Worm (Caenorhabditis elegans) whole organism, L4/young adult: ENCODE results near the gene T25D3.4.
"Not testable (repeated sequence)": the region's sequence is repeated elsewhere in the genome, so short reads cannot be mapped to it uniquely, and the experiment has no call there.

Experiments
- W03F9.2 ChIP-seq: fragments of 150-350 bp; optimal IDR thresholded peaks from 2 replicates; lab custom pipeline; 2014; ENCODE audit warnings: missing biosample characterization, missing genetic modification characterization
- dao-5 ChIP-seq: sonication (generic microtip); optimal IDR thresholded peaks from 2 replicates; lab custom pipeline; 2016; ENCODE audit warnings: missing genotype, missing genetic modification characterization, moderate library complexity, missing compliant biosample characterization
- him-1 ChIP-seq: sonication (generic microtip); optimal IDR thresholded peaks from 2 replicates; lab custom pipeline; 2016; ENCODE audit warnings: missing genotype, missing genetic modification reagents, missing genetic modification characterization, missing compliant biosample characterization

Gene T25D3.4

DNA sequence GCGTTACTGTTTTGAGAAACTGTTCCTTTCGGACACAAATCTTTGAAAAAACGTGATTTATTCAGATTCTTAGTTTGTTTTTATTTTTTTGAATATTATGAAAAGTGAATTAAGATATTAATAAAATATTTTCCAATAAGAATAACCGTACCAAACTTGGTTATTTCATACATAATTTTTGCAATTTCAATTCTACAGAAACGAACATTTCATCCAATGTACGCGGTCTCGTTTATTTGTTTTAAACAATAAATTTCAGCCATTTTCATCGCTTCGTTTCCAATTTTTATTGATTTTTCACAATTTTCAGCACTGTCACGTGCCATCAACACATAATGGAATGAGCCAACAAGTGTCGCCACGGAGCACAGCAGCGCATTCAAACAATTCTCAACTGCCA, at the start of gene T25D3.4:
Gene T25D3.4, plus strand, starts transcription at position 301 of the 400 bp plus-strand sequence.
- TF ChIP-seq dao-5 (tag; lab: Kevin White, UChicago), result no peak
- no peak for TF ChIP-seq W03F9.2 (tag; lab: Kevin White, UChicago)
- no peak for TF ChIP-seq him-1

DNA sequence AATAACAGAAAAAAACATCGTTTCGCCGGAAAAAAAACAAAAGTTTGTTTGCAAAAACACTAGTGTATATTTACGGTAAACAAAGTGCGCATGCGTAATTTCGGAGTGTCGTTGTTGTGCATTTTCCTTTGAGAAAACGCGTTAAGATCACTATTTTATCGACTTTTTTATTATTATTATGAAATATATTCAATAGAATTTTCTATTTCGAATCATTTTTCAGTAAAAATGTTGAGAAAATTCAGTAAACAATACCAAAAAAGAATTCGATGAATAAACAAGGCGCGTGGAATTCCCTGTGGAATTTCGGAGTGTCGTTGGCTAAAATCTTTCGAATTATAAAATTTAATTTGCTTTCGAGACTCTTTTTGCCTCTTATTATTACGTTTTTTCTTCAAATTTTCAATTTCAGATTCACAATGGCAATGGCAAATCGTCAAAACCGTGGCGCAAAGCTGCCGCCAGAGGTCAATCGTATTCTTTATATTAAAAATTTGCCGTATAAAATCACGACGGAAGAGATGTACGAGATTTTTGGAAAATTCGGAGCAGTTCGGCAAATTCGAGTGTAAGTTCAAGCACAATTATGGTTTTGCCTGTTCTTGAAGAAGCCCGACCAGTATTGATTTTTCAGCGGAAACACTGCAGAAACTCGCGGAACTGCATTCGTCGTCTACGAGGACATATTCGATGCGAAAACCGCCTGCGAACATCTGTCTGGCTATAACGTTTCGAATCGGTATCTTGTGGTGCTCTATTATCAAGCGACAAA, 48.9 kb upstream of the T25D3.4 start, which contains the start of the genes luc-7L3 and sftb-6:
Gene luc-7L3, minus strand, starts transcription at position 36 of the 772 bp plus-strand sequence.
Gene sftb-6, plus strand, starts transcription at position 413 of the 772 bp plus-strand sequence.
- TF ChIP-seq dao-5 (tag; lab: Kevin White, UChicago) (no peak), W03F9.2 (tag; lab: Kevin White, UChicago) (peak; percentile 71)

DNA sequence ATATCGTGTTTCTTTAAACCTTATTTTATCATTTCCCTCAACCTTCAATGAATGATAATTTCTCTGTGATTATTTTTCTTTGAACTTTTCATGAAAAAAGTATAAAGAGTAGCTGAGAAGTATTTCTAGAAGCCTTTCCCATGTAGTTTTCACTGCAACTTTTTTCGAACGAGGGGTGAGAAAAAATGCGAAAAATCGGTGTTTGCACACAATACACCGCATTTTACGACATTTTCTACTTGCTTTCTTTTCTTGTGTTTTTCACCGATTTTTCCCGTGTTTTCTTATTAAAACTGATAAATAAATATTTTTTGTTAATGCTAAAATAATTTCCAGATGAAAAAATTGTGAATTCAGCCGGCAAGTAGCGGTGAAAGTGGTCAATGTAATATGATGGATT, 48.1 kb upstream of the T25D3.4 start, which contains the start of gene C50D2.10:
Gene C50D2.10, plus strand, starts transcription at position 245 of the 400 bp plus-strand sequence.
- TF ChIP-seq him-1; W03F9.2 (tag; lab: Kevin White, UChicago); dao-5 (tag; lab: Kevin White, UChicago): not testable (repeated sequence)

DNA sequence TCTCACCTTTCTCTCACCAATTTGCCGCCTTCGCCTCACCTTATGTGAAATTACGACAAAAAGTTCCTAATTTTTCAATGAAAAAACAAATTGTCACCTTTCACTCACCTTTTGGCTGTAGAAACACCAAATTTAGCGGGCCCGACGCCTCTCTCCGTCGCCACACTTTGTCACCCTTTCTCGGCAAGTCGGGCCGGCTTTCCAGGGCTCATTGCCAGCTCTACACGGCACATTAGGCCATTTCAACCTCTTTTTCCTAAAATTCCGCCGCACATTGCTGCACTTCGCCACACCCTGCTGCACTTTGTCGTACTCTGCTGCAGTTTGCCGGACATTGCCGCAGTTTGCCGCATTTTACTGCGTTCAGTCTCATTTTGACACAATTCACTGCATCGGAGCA, 45.9 kb upstream of the T25D3.4 start:
- TF ChIP-seq dao-5 (tag; lab: Kevin White, UChicago) (no peak), him-1 (no peak), W03F9.2 (tag; lab: Kevin White, UChicago) (no peak)

DNA sequence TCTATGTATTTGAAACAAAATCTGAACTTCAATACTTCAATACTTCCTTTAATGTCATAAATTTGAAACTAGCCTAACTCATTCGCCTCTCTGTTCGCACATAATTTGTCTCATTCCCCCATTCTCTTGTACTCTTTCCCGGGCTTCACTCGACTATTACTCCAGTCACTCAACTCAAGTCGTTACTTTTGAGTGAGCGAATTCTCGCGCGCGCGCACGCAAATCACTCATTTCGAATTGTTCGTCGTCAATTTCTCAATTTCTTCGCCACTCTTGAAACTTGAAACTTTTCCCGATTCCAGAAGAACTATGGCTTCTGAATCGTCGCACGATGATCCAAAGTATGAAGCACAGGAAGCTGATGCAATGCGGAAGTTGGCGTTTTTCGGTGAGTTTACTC, 42.8 kb upstream of the T25D3.4 start, which contains the start of gene col-68:
Gene col-68, plus strand, starts transcription at position 301 of the 400 bp plus-strand sequence.
- TF ChIP-seq W03F9.2 (tag; lab: Kevin White, UChicago), result no peak
- TF ChIP-seq dao-5 (tag; lab: Kevin White, UChicago), result no peak
- TF ChIP-seq him-1, result no peak

DNA sequence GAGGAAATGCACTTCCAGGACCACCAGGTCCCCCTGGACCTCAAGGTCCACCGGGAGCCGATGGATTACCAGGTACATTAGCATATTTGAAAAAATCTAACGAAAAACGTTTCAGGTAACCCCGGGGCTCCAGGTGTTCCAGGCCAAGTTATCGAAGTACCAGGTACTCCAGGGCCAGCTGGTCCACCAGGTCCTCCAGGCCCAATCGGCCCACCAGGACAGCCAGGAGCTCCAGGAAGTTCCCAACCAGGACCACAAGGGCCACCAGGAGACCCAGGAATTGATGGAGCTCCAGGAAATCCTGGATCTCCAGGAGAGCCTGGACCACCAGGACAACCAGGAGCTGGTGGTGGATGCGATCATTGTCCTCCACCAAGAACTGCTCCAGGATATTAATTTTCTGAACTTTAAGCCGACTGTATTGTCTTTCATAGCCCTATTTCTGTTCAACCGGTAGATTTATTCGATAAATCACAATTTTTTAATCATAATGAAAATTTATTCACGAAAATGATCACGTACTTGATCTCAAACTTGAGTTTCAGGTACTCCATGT, 41.6 kb upstream of the T25D3.4 start:
- TF ChIP-seq him-1, result no peak
- TF ChIP-seq W03F9.2 (tag; lab: Kevin White, UChicago), result no peak
- TF ChIP-seq dao-5 (tag; lab: Kevin White, UChicago), result no peak

DNA sequence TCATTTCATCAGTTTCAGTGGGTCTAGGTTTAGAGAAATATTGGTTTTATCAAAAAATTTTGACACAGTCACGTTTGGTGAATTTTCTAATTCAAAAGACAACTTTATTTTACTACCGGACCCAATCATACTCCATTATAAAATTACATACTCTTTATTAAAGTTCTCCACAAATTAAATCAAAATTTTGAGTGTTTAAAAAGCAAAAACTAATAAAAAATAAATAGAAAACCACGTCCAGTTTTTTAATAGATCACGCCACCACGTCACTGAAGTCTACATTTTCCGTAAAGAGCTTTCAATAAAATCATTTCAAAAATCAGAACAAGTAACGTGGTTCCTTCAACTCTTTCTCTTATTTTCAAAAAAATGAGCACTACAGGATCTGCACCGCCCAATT, 41.1 kb upstream of the T25D3.4 start, which contains the start of gene txt-1:
Gene txt-1, plus strand, starts transcription at position 301 of the 400 bp plus-strand sequence.
- TF ChIP-seq dao-5 (tag; lab: Kevin White, UChicago) (no peak), him-1 (no peak), W03F9.2 (tag; lab: Kevin White, UChicago) (no peak)

DNA sequence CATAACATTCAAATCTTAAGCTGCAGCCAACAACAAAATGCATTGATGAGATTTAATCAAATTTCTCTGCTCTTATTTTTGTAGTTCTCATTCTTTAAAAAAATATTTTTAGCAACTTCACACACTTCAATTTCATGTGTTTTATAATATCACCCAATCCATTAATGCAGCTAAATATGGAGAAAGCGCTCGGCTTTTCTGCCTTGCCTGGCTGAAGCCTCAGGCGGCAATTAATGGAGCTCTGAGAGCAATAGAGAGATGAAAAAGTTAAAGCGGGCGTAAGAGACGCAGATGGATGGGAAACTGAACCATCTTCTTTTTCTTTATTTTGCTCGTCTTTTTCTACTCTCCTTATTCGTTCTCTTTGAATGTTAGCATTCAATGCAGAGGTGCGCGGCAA, 39.3 kb upstream of the T25D3.4 start:
- TF ChIP-seq W03F9.2 (tag; lab: Kevin White, UChicago) (no peak), him-1 (no peak), dao-5 (tag; lab: Kevin White, UChicago) (no peak)

DNA sequence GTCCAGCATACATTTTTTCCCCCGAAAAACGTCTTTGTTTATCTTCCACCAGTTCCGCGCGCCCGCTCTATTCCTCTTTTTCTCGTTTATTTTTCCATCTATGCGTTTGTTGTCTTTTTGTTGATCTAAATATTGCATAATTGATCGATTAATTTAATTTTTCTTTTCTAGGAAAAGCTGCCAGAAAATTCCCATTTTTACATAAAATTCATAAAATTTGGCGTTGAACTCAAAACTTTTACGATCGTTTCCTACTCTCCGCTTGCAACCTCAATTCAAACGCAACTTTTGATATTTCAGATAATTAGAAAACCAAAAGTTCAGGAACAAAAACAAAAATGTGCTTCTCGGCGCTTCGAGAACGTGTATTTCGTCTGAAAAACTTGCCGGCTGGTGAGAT, 38.2 kb upstream of the T25D3.4 start, which contains the start of gene C50D2.2:
Gene C50D2.2, plus strand, starts transcription at position 301 of the 400 bp plus-strand sequence.
- no peak for TF ChIP-seq W03F9.2 (tag; lab: Kevin White, UChicago)
- no peak for TF ChIP-seq dao-5 (tag; lab: Kevin White, UChicago)
- no peak for TF ChIP-seq him-1

DNA sequence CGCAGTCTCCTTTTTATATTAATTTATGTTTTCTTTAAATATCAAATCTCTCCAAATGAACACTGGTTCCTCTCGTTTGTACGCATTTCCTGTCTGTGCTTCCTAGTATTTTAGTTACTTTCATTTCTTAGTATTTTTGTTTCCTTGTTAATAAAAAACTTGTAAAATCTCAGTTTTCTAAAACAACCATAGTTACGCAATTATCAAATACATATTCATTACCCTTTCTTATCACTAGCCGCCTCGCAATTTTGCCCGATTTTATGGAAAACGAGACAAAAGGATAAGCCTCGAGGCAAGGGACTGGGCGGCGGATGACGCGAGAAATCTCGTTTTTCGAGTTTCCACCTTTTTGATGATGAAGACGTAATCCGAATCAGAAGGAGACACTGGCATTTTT, 35.8 kb upstream of the T25D3.4 start, which contains the start of gene C50D2.1:
Gene C50D2.1, plus strand, starts transcription at position 301 of the 400 bp plus-strand sequence.
- TF ChIP-seq dao-5 (tag; lab: Kevin White, UChicago), result no peak
- TF ChIP-seq W03F9.2 (tag; lab: Kevin White, UChicago), result no peak
- TF ChIP-seq him-1, result no peak

DNA sequence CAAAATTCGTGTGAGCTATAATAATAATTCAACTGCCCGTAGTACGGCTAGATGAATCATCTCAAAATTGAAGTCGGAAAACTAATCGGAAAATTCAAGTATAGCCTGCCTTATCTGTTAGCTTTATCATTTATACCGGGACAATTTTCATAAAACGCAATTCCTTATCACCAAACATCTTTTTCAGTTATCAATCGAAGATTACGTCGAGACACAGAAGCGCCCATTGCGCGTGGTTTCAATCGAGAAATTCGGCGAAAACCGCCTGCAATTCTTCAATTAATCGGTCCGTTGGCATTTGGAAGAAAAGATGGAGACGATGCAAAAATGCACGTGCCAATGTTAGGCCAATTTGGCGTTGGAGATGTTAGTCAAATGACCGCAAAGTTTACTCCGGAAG, 34.8 kb upstream of the T25D3.4 start:
- TF ChIP-seq W03F9.2 (tag; lab: Kevin White, UChicago) (no peak), dao-5 (tag; lab: Kevin White, UChicago) (no peak), him-1 (no peak)

DNA sequence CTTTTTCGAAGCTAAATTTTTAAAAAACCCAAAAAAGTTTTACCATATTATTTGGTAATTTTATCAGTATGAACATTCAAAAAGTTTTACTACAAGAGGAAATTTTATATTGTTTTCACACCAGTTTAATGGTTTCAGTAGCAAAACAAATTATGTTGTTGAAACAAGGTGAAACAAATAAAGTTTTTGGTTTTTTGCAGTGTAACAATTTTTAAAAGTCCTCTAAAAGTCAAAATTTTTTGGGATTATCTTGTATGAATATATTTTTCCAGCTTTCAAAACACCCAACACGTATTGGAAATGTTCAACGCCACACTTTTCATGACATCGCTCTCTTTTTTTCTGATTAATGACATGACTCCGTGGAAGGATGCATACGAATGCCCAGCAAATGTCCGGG, 30.1 kb upstream of the T25D3.4 start, which contains the start of gene srt-54:
Gene srt-54, plus strand, starts transcription at position 301 of the 400 bp plus-strand sequence.
- TF ChIP-seq him-1 (no peak), W03F9.2 (tag; lab: Kevin White, UChicago) (no peak), dao-5 (tag; lab: Kevin White, UChicago) (no peak)

DNA sequence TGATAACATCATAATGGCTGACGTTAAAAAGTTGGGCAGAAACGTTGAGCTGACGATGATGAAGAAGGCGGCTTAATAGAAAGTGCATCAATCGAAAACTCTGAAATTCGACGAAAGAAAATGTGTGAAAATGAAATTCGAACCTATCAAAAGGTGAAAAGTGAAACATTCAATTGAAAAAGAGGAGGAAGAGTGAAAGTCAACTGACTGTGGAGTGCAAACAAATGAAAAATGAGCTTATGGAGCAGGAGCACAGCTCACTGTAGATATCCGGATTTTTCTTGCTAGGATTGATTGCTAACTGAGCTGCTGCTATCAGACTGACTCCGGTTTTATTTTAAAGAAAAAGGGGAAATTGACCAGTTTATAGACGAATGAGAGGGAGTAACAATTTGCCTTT, 25.9 kb upstream of the T25D3.4 start, which contains the start of gene K10B4.3:
Gene K10B4.3, minus strand, starts transcription at position 101 of the 400 bp plus-strand sequence.
- TF ChIP-seq him-1 (no peak), W03F9.2 (tag; lab: Kevin White, UChicago) (no peak)

DNA sequence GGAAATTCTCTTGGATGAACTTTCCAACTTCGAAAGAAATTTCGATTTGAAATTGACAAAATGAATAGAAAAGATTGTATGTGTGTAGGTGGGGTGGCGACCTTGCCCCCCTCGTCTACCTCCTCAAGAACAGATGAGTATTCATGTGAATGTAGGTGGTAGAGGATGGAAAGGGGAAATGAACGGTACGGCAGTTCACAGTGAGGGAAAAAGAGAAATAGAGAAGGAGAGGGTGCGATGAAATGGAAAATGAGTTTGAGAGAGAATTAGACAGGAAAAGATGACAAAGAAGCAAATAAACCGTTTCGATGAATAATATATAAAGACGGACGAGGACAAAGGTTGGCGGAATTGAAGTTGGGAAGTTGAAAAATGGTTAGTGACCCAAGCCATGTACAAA, 25.0 kb upstream of the T25D3.4 start:
- no peak for TF ChIP-seq dao-5 (tag; lab: Kevin White, UChicago)
- TF ChIP-seq W03F9.2 (tag; lab: Kevin White, UChicago), result no peak
- no peak for TF ChIP-seq him-1
